ENCODE assay signal across 3 fruit fly cellular contexts in genomic region chr3R:30750898-30751297, dm6.
TF ChIP-seq lines count a peak whose summit lies in the region.

No protein-coding gene starts in this region.

- no peak for TF ChIP-seq CTCF in whole organism, embryonic (GFP tag; optimal IDR thresholded peaks at IDR 0.05; lab: Kevin White, UChicago)

TF ChIP-seq in whole organism, adult, 20 proteins besides CTCF, POLR2A, EP300 and RAD21:
- TF ChIP-seq tj (GFP tag; optimal IDR thresholded peaks at IDR 0.05; lab: Kevin White, UChicago) (peak; percentile 80), Clk (GFP tag; optimal IDR thresholded peaks at IDR 0.05; lab: Kevin White, UChicago) (no peak), CG14711 (tag; optimal IDR thresholded peaks at IDR 0.05; lab: Kevin White, UChicago) (no peak), bab1 (GFP tag; optimal IDR thresholded peaks at IDR 0.05; lab: Kevin White, UChicago) (peak; percentile 76), CG11617 (GFP tag; optimal IDR thresholded peaks at IDR 0.05; lab: Kevin White, UChicago) (no peak), toe (GFP tag; optimal IDR thresholded peaks at IDR 0.05; lab: Kevin White, UChicago) (no peak)

TF ChIP-seq in whole organism, embryonic, 481 proteins besides CTCF, POLR2A, EP300 and RAD21:
- TF ChIP-seq sens (GFP tag; lab: Kevin White, UChicago) (peak; percentile 9), CG2875 (GFP tag; optimal IDR thresholded peaks at IDR 0.05; lab: Kevin White, UChicago) (no peak), CG31224 (GFP tag; IDR thresholded peaks at IDR 0.05; lab: Robert Waterston, UW) (no peak), ems (GFP tag; optimal IDR thresholded peaks at IDR 0.05; lab: Kevin White, UChicago) (no peak), CG13894 (tag; optimal IDR thresholded peaks at IDR 0.05; lab: Kevin White, UChicago) (no peak), gro (GFP tag; optimal IDR thresholded peaks at IDR 0.05; lab: Kevin White, UChicago) (no peak), Max (GFP tag; optimal IDR thresholded peaks at IDR 0.05; lab: Kevin White, UChicago) (no peak), Nf-YB (GFP tag; optimal IDR thresholded peaks at IDR 0.05; lab: Kevin White, UChicago) (no peak)

TF ChIP-seq in whole organism, prepupa, 60 proteins besides CTCF, POLR2A, EP300 and RAD21:
- TF ChIP-seq CG3919 (GFP tag; optimal IDR thresholded peaks at IDR 0.05; lab: Kevin White, UChicago) (no peak), svp (GFP tag; lab: Kevin White, UChicago) (peak; percentile 43), CG7368 (GFP tag; optimal IDR thresholded peaks at IDR 0.05; lab: Kevin White, UChicago) (no peak), CG32006 (GFP tag; optimal IDR thresholded peaks at IDR 0.05; lab: Kevin White, UChicago) (no peak), Hr39 (GFP tag; optimal IDR thresholded peaks at IDR 0.05; lab: Kevin White, UChicago) (no peak)
